Worm (Caenorhabditis elegans) whole organism, mixed stage, embryonic: ENCODE data around the gene Y57A10A.8.

Experiments used
- M03D4.4 ChIP-seq: sonication (generic microtip); optimal IDR thresholded peaks from 2 replicates; lab custom pipeline; 2017; ENCODE audit warnings: mild to moderate bottlenecking, missing genetic modification characterization, missing compliant biosample characterization
- bed-3 ChIP-seq: fragments of 200-800 bp; sonication (Bioruptor generic); optimal IDR thresholded peaks from 3 replicates; lab custom pipeline; 2018; ENCODE audit warnings: mild to moderate bottlenecking, missing genetic modification characterization, moderate library complexity, missing compliant biosample characterization
- blmp-1 ChIP-seq: fragments of 150-350 bp; optimal IDR thresholded peaks from 2 replicates; lab custom pipeline; 2014; ENCODE audit warnings: missing biosample characterization, missing genetic modification characterization
- ceh-39 ChIP-seq: fragments of 150-350 bp; optimal IDR thresholded peaks from 2 replicates; lab custom pipeline; 2014; ENCODE audit warnings: missing biosample characterization, missing genetic modification characterization
- ceh-43 ChIP-seq: fragments of 200-800 bp; sonication (Bioruptor generic); optimal IDR thresholded peaks from 2 replicates; lab custom pipeline; 2018; ENCODE audit warnings: mild to moderate bottlenecking, missing genetic modification characterization, moderate library complexity, missing compliant biosample characterization
- ceh-83 ChIP-seq: fragments of 200-800 bp; sonication (Bioruptor generic); optimal IDR thresholded peaks from 2 replicates; lab custom pipeline; 2018; ENCODE audit warnings: mild to moderate bottlenecking, missing genetic modification characterization, missing compliant biosample characterization
- ces-1 ChIP-seq: fragments of 150-350 bp; optimal IDR thresholded peaks from 2 replicates; lab custom pipeline; 2014; ENCODE audit warnings: missing biosample characterization, missing genetic modification reagents, missing genetic modification characterization
- cnd-1 ChIP-seq: fragments of 200-800 bp; sonication (Bioruptor generic); optimal IDR thresholded peaks from 2 replicates; lab custom pipeline; 2018; ENCODE audit warnings: mild to moderate bottlenecking, missing genetic modification characterization, missing compliant biosample characterization
- drap-1 ChIP-seq: fragments of 200-800 bp; sonication (Bioruptor generic); optimal IDR thresholded peaks from 3 replicates; lab custom pipeline; 2018; ENCODE audit warnings: mild to moderate bottlenecking, missing genetic modification characterization, missing compliant biosample characterization
- elt-1 ChIP-seq: sonication (generic microtip); optimal IDR thresholded peaks from 2 replicates; lab custom pipeline; 2017; ENCODE audit warnings: missing genetic modification characterization, mild to moderate bottlenecking, missing compliant biosample characterization, antibody characterized with exemption, moderate library complexity, borderline replicate concordance; ENCODE audit not compliant: insufficient read depth
- elt-3 ChIP-seq: fragments of 150-350 bp; optimal IDR thresholded peaks from 2 replicates; lab custom pipeline; 2014; ENCODE audit warnings: missing biosample characterization, missing genetic modification characterization
- flh-1 ChIP-seq: fragments of 200-800 bp; sonication (Bioruptor generic); optimal IDR thresholded peaks from 2 replicates; lab custom pipeline; 2018; ENCODE audit warnings: mild to moderate bottlenecking, missing genetic modification characterization, moderate library complexity, missing compliant biosample characterization
- hlh-1 ChIP-seq: fragments of 150-350 bp; optimal IDR thresholded peaks from 2 replicates; lab custom pipeline; 2014; ENCODE audit warnings: missing biosample characterization, missing genetic modification reagents, missing genetic modification characterization
- lin-13 ChIP-seq: fragments of 150-350 bp; optimal IDR thresholded peaks from 2 replicates; lab custom pipeline; 2014; ENCODE audit warnings: missing biosample characterization, missing genetic modification characterization
- lin-32 ChIP-seq: fragments of 200-800 bp; sonication (Bioruptor generic); optimal IDR thresholded peaks from 2 replicates; lab custom pipeline; 2018; ENCODE audit warnings: mild to moderate bottlenecking, missing genetic modification characterization, missing compliant biosample characterization
- lsy-2 ChIP-seq: fragments of 150-350 bp; optimal IDR thresholded peaks from 2 replicates; lab custom pipeline; 2014; ENCODE audit warnings: missing biosample characterization, missing genetic modification characterization
- mab-5 ChIP-seq: fragments of 150-350 bp; optimal IDR thresholded peaks from 2 replicates; lab custom pipeline; 2014; ENCODE audit warnings: missing biosample characterization, missing genetic modification characterization
- mep-1 ChIP-seq: fragments of 150-350 bp; optimal IDR thresholded peaks from 2 replicates; lab custom pipeline; 2017; ENCODE audit warnings: missing biosample characterization, missing genetic modification reagents, missing genetic modification characterization, inconsistent platforms
- mls-2 ChIP-seq: sonication (generic microtip); optimal IDR thresholded peaks from 2 replicates; lab custom pipeline; 2016; ENCODE audit warnings: mild to moderate bottlenecking, missing genetic modification characterization, moderate library complexity, missing compliant biosample characterization
- nhr-2 ChIP-seq: fragments of 150-350 bp; optimal IDR thresholded peaks from 2 replicates; lab custom pipeline; 2014; ENCODE audit warnings: missing biosample characterization, missing genetic modification characterization
- nhr-237 ChIP-seq: fragments of 150-350 bp; optimal IDR thresholded peaks from 2 replicates; lab custom pipeline; 2014; ENCODE audit warnings: missing biosample characterization, missing genetic modification characterization
- snpc-4 ChIP-seq: fragments of 150-350 bp; optimal IDR thresholded peaks from 2 replicates; lab custom pipeline; 2014; ENCODE audit warnings: missing biosample characterization, missing genetic modification characterization
- sptf-1 ChIP-seq: sonication (generic microtip); optimal IDR thresholded peaks from 2 replicates; lab custom pipeline; 2017; ENCODE audit warnings: mild to moderate bottlenecking, missing genetic modification characterization, moderate library complexity, missing compliant biosample characterization
- tbx-8 ChIP-seq: fragments of 200-800 bp; sonication (Bioruptor generic); optimal IDR thresholded peaks from 2 replicates; lab custom pipeline; 2018; ENCODE audit warnings: mild to moderate bottlenecking, missing genetic modification characterization, moderate library complexity, missing compliant biosample characterization
- unc-120 ChIP-seq: sonication (generic microtip); optimal IDR thresholded peaks from 2 replicates; lab custom pipeline; 2017; ENCODE audit warnings: missing genetic modification characterization, missing compliant biosample characterization; ENCODE audit not compliant: poor library complexity, severe bottlenecking
- unc-39 ChIP-seq: fragments of 150-350 bp; optimal IDR thresholded peaks from 2 replicates; lab custom pipeline; 2014; ENCODE audit warnings: missing biosample characterization, missing genetic modification characterization
- unc-62 ChIP-seq: fragments of 150-350 bp; optimal IDR thresholded peaks from 2 replicates; lab custom pipeline; 2014; ENCODE audit warnings: missing biosample characterization, missing genetic modification reagents, missing genetic modification characterization
- zip-8 ChIP-seq: fragments of 150-350 bp; optimal IDR thresholded peaks from 2 replicates; lab custom pipeline; 2014; ENCODE audit warnings: missing biosample characterization, missing genetic modification characterization
- ztf-11 ChIP-seq: fragments of 150-350 bp; optimal IDR thresholded peaks from 2 replicates; lab custom pipeline; 2014; ENCODE audit warnings: missing biosample characterization, missing genetic modification characterization

Gene Y57A10A.8

ce11 chrII:12199912-12200637 is 35.4 kb downstream of the Y57A10A.8 start, which contains the start of gene polg-1:
Gene polg-1, minus strand, starts transcription at chrII:12199962.
- no peak for TF ChIP-seq hlh-1 (tag; lab: Kevin White, UChicago)
- TF ChIP-seq mab-5 (tag; lab: Kevin White, UChicago): no peak
- TF ChIP-seq lin-32: no peak
- no peak for TF ChIP-seq drap-1 (GFP tag; lab: Kevin White, UChicago)
- TF ChIP-seq bed-3 (GFP tag; lab: Kevin White, UChicago): no peak
- TF ChIP-seq nhr-237 (tag; lab: Kevin White, UChicago): no peak
- no peak for TF ChIP-seq M03D4.4 (tag; lab: Kevin White, UChicago)
- no peak for TF ChIP-seq elt-3 (tag; lab: Kevin White, UChicago)
- TF ChIP-seq mep-1 (tag; lab: Kevin White, UChicago): no peak
- TF ChIP-seq lsy-2 (tag; lab: Kevin White, UChicago): no peak
- TF ChIP-seq nhr-2 (tag; lab: Kevin White, UChicago): no peak
- TF ChIP-seq lin-13: no peak
- no peak for TF ChIP-seq cnd-1
- TF ChIP-seq elt-1 (tag; lab: Kevin White, UChicago): no peak
- no peak for TF ChIP-seq blmp-1 (tag; lab: Kevin White, UChicago)
- TF ChIP-seq unc-62 (GFP tag; lab: Kevin White, UChicago): no peak
- TF ChIP-seq snpc-4: no peak
- no peak for TF ChIP-seq ceh-83 (GFP tag; lab: Kevin White, UChicago)
- no peak for TF ChIP-seq unc-39 (tag; lab: Kevin White, UChicago)

ce11 chrII:12202281-12202680 is 37.6 kb downstream of the Y57A10A.8 start, which contains the start of gene trpp-5:
Gene trpp-5, minus strand, starts transcription at chrII:12202381.
- TF ChIP-seq ceh-39 (no peak), flh-1 (GFP tag; lab: Kevin White, UChicago) (no peak), cnd-1 (no peak), hlh-1 (tag; lab: Kevin White, UChicago) (no peak), mab-5 (tag; lab: Kevin White, UChicago) (no peak), lin-32 (no peak)

DNA sequence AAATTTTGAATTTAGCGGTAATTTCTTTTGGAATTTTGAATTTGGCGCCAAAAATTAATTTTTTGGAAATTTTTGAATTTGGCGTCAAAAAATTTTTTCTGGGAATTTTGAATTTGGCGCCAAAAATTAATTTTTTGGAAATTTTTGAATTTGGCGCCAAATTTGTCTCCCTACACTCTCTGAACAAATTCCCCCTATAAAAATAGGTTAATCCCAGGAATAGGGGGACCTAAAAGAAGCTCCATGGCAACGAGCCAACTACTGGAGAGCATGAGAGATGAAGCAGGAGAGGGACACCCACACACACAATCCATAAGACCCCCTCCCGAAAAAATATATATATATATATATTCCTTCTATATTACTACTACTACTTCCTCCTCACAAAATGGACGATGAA is 38.3 kb downstream of the Y57A10A.8 start, which contains the start of gene aqp-12:
aqp-12 (plus strand) TSS at position 301 of the 400 bp plus-strand sequence.
- TF ChIP-seq ceh-43 (GFP tag; lab: Kevin White, UChicago) (no peak), nhr-2 (tag; lab: Kevin White, UChicago) (no peak), mep-1 (tag; lab: Kevin White, UChicago) (no peak), mls-2 (no peak), mab-5 (tag; lab: Kevin White, UChicago) (no peak), snpc-4 (no peak), ztf-11 (tag; lab: Kevin White, UChicago) (no peak), blmp-1 (tag; lab: Kevin White, UChicago) (no peak), ces-1 (GFP tag; lab: Kevin White, UChicago) (no peak), flh-1 (GFP tag; lab: Kevin White, UChicago) (no peak)
- TF ChIP-seq, all 35 proteins: peak for 0

DNA sequence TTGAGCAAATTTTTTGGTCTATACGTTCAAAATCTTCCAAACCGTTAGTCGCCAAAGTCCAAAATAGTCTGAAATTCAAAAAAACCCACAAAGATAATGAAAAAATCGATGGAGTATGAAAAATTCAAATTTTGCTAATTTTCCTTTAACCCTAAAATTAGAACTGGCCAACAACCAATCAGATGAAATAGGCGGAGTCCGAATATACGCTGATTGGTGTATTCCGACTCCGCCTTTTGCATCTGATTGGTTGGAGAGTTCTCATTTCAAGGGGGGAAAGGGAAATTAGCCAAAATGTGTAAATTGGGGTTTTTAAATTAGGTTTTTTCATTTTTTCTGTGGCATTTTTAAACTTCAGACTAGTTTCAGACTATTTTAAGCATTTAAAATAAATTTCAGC is 40.0 kb downstream of the Y57A10A.8 start:
- no peak for TF ChIP-seq lin-32
- no peak for TF ChIP-seq unc-120
- TF ChIP-seq mab-5 (tag; lab: Kevin White, UChicago): no peak
- TF ChIP-seq ceh-43 (GFP tag; lab: Kevin White, UChicago): no peak
- no peak for TF ChIP-seq unc-62 (GFP tag; lab: Kevin White, UChicago)
- TF ChIP-seq sptf-1 (tag; lab: Kevin White, UChicago): no peak
- no peak for TF ChIP-seq ces-1 (GFP tag; lab: Kevin White, UChicago)
- TF ChIP-seq tbx-8 (GFP tag; lab: Kevin White, UChicago): no peak
- no peak for TF ChIP-seq elt-3 (tag; lab: Kevin White, UChicago)
- no peak for TF ChIP-seq hlh-1 (tag; lab: Kevin White, UChicago)
- TF ChIP-seq zip-8 (tag; lab: Kevin White, UChicago): no peak
- no peak for TF ChIP-seq mep-1 (tag; lab: Kevin White, UChicago)
- TF ChIP-seq drap-1 (GFP tag; lab: Kevin White, UChicago): no peak
- TF ChIP-seq lin-13: no peak
- TF ChIP-seq nhr-237 (tag; lab: Kevin White, UChicago): no peak
- no peak for TF ChIP-seq cnd-1
- no peak for TF ChIP-seq lsy-2 (tag; lab: Kevin White, UChicago)
- no peak for TF ChIP-seq elt-1 (tag; lab: Kevin White, UChicago)
